Fruit fly (Drosophila melanogaster): ENCODE data around the gene RpS19a.

The RpS19a gene

DNA sequence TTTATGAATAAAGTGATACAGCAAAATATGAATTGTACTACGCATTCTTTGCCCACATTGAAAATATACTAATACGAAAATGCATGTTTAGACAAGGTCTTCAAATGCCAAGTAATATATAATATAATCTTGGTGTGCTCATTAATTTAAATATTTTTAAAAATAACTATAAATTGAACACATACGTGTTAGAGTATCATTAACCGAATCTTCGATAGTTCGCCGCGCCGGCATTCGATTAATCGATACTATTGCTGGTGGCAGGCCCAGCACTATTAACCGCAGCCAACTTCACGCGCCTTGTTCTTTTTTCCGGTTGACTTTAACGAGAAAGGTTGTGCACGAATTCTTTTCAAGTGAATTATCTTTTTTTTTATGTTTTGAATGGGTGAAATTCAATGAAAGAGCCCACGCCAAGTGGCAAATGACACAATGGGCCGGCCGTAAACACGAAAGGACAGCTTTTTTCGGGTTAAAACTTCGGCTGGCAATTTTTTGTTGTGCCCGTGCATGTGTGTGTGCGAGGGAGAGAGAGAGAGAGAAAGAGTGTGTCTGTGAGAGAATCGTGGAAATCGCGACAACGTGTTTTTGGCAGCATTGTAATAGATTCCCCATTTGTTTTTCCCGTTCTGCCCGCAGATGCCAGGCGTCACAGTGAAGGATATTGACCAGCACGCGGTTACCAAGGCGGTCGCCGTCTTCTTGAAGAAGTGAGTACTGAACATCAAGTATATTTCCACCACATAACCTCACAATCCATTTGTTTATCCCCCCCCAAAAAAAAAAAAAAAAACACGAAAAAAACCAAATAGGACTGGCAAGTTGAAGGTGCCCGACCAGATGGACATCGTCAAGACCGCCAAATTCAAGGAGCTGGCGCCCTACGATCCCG is at the start of gene RpS19a:
Gene RpS19a, plus strand, starts transcription at position 301 of the 892 bp plus-strand sequence.
- TF ChIP-seq CG9705 (GFP tag; optimal IDR thresholded peaks at IDR 0.05) = peak; percentile 88
- peak; percentile 61 for TF ChIP-seq dsf (GFP tag; optimal IDR thresholded peaks at IDR 0.05; ENCODE audit: borderline replicate concordance)
- TF ChIP-seq Hnf4 (GFP tag; optimal IDR thresholded peaks at IDR 0.05) = peak; percentile 34
- peak in 1 of 2 experiments; percentile 61 for TF ChIP-seq foxo (GFP tag; optimal IDR thresholded peaks at IDR 0.05)
- TF ChIP-seq Dif (GFP tag; optimal IDR thresholded peaks at IDR 0.05; ENCODE audit: partially characterized antibody) = no peak
- peak; percentile 76 for TF ChIP-seq br (GFP tag; optimal IDR thresholded peaks at IDR 0.05)
- no peak for TF ChIP-seq usp (GFP tag; optimal IDR thresholded peaks at IDR 0.05)
- no peak for TF ChIP-seq Dfd (GFP tag; optimal IDR thresholded peaks at IDR 0.05)
- TF ChIP-seq GATAd (GFP tag; optimal IDR thresholded peaks at IDR 0.05) = peak; percentile 16
- peak; percentile 89 for TF ChIP-seq Sp1 (GFP tag; optimal IDR thresholded peaks at IDR 0.05)
- TF ChIP-seq fru (GFP tag; optimal IDR thresholded peaks at IDR 0.05) = peak; percentile 52
- TF ChIP-seq dmrt93B (GFP tag; optimal IDR thresholded peaks at IDR 0.05) = peak; percentile 80
- TF ChIP-seq HLH106 (tag; optimal IDR thresholded peaks at IDR 0.05) = peak; percentile 59
- TF ChIP-seq Myc (optimal IDR thresholded peaks at IDR 0.05) = no peak
- TF ChIP-seq sv (GFP tag; optimal IDR thresholded peaks at IDR 0.05) = peak; percentile 45
- peak; percentile 28 for TF ChIP-seq Jra (GFP tag; optimal IDR thresholded peaks at IDR 0.05)
- no peak for TF ChIP-seq Rel (GFP tag; optimal IDR thresholded peaks at IDR 0.05)
- TF ChIP-seq Rel (tag; optimal IDR thresholded peaks at IDR 0.05) = peak; percentile 63
- TF ChIP-seq Hr83 (GFP tag; optimal IDR thresholded peaks at IDR 0.05; ENCODE audit: poor library complexity, severe bottlenecking) = peak; percentile 80
- peak; percentile 80 for TF ChIP-seq rgr (GFP tag; optimal IDR thresholded peaks at IDR 0.05)
- peak; percentile 58 for TF ChIP-seq h (GFP tag; optimal IDR thresholded peaks at IDR 0.05)
- TF ChIP-seq CrebA (GFP tag; optimal IDR thresholded peaks at IDR 0.05; ENCODE audit: borderline replicate concordance) = no peak
- TF ChIP-seq sage (GFP tag; optimal IDR thresholded peaks at IDR 0.05) = peak; percentile 20
- peak; percentile 16 for TF ChIP-seq OdsH (GFP tag; optimal IDR thresholded peaks at IDR 0.05)

dm6 chrX:16593418-16593817 is 44.3 kb upstream of the RpS19a start, which contains the start of the genes SMC3 and Ubc7:
SMC3 (minus strand) TSS chrX:16593439.
Ubc7 (plus strand) TSS chrX:16593677.
- TF ChIP-seq usp (GFP tag; optimal IDR thresholded peaks at IDR 0.05) (no peak), Rel (GFP tag; optimal IDR thresholded peaks at IDR 0.05) (no peak), Rel (tag; optimal IDR thresholded peaks at IDR 0.05) (no peak), pan (optimal IDR thresholded peaks at IDR 0.05) (no peak), foxo (GFP tag; optimal IDR thresholded peaks at IDR 0.05) (no peak), OdsH (GFP tag; optimal IDR thresholded peaks at IDR 0.05) (no peak), sage (GFP tag; optimal IDR thresholded peaks at IDR 0.05) (no peak), lola (GFP tag; optimal IDR thresholded peaks at IDR 0.05) (no peak), psq (GFP tag; optimal IDR thresholded peaks at IDR 0.05) (no peak), Jra (GFP tag; optimal IDR thresholded peaks at IDR 0.05) (no peak)

dm6 chrX:16595411-16595810 is 42.3 kb upstream of the RpS19a start:
- no peak for TF ChIP-seq Mio (GFP tag; optimal IDR thresholded peaks at IDR 0.05)
- TF ChIP-seq Hr83 (GFP tag; optimal IDR thresholded peaks at IDR 0.05; ENCODE audit: poor library complexity, severe bottlenecking) = no peak
- no peak for TF ChIP-seq Dif (GFP tag; optimal IDR thresholded peaks at IDR 0.05; ENCODE audit: partially characterized antibody)
- no peak for TF ChIP-seq usp (GFP tag; optimal IDR thresholded peaks at IDR 0.05)

- TF ChIP-seq psq (GFP tag; optimal IDR thresholded peaks at IDR 0.05) (no peak), sage (GFP tag; optimal IDR thresholded peaks at IDR 0.05) (no peak), foxo (GFP tag; optimal IDR thresholded peaks at IDR 0.05) (no peak), HLH106 (tag; optimal IDR thresholded peaks at IDR 0.05) (no peak), sv (GFP tag; optimal IDR thresholded peaks at IDR 0.05) (no peak), CrebA (GFP tag; optimal IDR thresholded peaks at IDR 0.05; ENCODE audit: borderline replicate concordance) (no peak), h (GFP tag; optimal IDR thresholded peaks at IDR 0.05) (no peak), rgr (GFP tag; optimal IDR thresholded peaks at IDR 0.05) (no peak), N (GFP tag; optimal IDR thresholded peaks at IDR 0.05) (no peak), OdsH (GFP tag; optimal IDR thresholded peaks at IDR 0.05) (no peak), Dif (GFP tag; optimal IDR thresholded peaks at IDR 0.05; ENCODE audit: partially characterized antibody) (no peak), Mio (GFP tag; optimal IDR thresholded peaks at IDR 0.05) (no peak), dsf (GFP tag; optimal IDR thresholded peaks at IDR 0.05; ENCODE audit: borderline replicate concordance) (no peak), CG9705 (GFP tag; optimal IDR thresholded peaks at IDR 0.05) (no peak)
Observed at dm6 chrX:16596250-16596793, 41.4 kb upstream of the RpS19a start.

Measured in whole organism, wandering third instar larva.